Worm (Caenorhabditis elegans): ENCODE measurements around the gene K07H8.7.
A peak's percentile ranks its signal among the peaks of the same experiment; 100 is the strongest.

DNA sequence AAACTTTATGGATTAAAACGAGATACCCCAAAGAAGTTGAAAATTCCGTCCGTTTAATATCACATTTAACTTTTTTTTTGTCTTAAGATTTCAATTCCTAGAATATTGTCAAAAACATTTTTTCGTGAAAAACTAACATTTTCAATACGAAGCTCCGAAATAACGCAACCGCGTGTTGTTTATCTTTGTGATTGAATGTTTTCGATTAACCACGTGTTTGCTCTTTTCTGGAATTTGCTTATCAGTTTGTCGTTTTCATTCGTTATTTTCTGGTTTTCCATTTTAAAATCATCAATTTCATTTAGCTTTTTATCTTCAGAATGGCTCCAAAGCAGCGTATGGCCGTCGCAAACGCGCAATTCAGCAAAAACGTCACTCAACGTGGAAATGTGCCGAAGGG lies 34.4 kb downstream of the K07H8.7 start, which contains the start of gene serp-1.2:
- no peak for TF ChIP-seq pha-4 (GFP tag; IDR thresholded peaks at IDR 0.05)
- no peak for TF ChIP-seq pha-4 (tag; optimal IDR thresholded peaks at IDR 0.05)
- no peak for TF ChIP-seq zip-11 (GFP tag; IDR thresholded peaks at IDR 0.05)
- TF ChIP-seq vab-7 (GFP tag; IDR thresholded peaks at IDR 0.05) = no peak
- no peak for TF ChIP-seq egl-27 (tag; optimal IDR thresholded peaks at IDR 0.05)
- no peak for TF ChIP-seq nhr-11 (tag; optimal IDR thresholded peaks at IDR 0.05)
- TF ChIP-seq mdl-1 (tag; optimal IDR thresholded peaks at IDR 0.05) = peak in 1 of 2 experiments; percentile 21
- no peak for TF ChIP-seq ztf-11 (tag; optimal IDR thresholded peaks at IDR 0.05)
- TF ChIP-seq lim-7 (GFP tag; IDR thresholded peaks at IDR 0.05) = no peak
- TF ChIP-seq R02D3.7 (tag; optimal IDR thresholded peaks at IDR 0.05) = no peak
- no peak for TF ChIP-seq nhr-25 (tag; optimal IDR thresholded peaks at IDR 0.05; ENCODE audit: borderline replicate concordance, insufficient read depth)
- no peak for TF ChIP-seq ama-1 (optimal IDR thresholded peaks at IDR 0.05)
- no peak for TF ChIP-seq lsy-2 (tag; optimal IDR thresholded peaks at IDR 0.05)
- peak; percentile 45 for TF ChIP-seq nhr-28 (tag; optimal IDR thresholded peaks at IDR 0.05)
- TF ChIP-seq T26A8.4 (GFP tag; IDR thresholded peaks at IDR 0.05) = no peak

All from whole organism, L4 larva.